Worm (Caenorhabditis elegans): ENCODE data around the gene F42G2.2.

The F42G2.2 gene

DNA sequence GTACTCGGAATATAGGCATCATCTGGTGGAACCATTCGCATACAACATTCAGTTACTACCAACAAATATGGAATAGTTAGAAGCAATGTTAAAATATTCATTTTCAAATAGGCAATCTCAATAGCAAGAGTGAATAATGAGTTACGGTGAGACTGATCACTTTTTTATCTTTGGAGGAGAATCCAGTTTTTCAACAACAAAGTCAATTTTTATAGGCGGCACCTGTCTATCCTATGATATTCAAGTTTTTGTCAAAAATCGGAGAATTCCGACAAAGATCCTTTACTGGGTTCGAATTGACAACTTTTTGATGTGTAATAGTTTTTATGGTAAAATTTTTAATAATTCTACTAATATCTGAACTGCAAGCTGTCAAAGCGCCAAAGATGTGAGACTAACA lies 28.2 kb upstream of the F42G2.2 start, which contains the start of gene F16G10.11:
Gene F16G10.11 (minus strand): TSS at position 101 of the 400 bp plus-strand sequence.
- no peak for TF ChIP-seq B0310.2 (tag; optimal IDR thresholded peaks at IDR 0.05)
- no peak for TF ChIP-seq tra-4 (tag; optimal IDR thresholded peaks at IDR 0.05)
- TF ChIP-seq tbx-11 (GFP tag; IDR thresholded peaks at IDR 0.05): no peak
- no peak for TF ChIP-seq hnd-1 (tag; optimal IDR thresholded peaks at IDR 0.05)
- TF ChIP-seq sea-1 (GFP tag; conservative IDR thresholded peaks at IDR 0.05): no peak
- no peak for TF ChIP-seq ets-7 (tag; optimal IDR thresholded peaks at IDR 0.05)
- no peak for TF ChIP-seq F13C5.2 (tag; optimal IDR thresholded peaks at IDR 0.05)
- TF ChIP-seq flt-1 (GFP tag; IDR thresholded peaks at IDR 0.05): no peak
- no peak for TF ChIP-seq scrt-1 (GFP tag; IDR thresholded peaks at IDR 0.05)
- no peak for TF ChIP-seq aly-1 (tag; optimal IDR thresholded peaks at IDR 0.05)
- no peak for TF ChIP-seq ceh-13 (GFP tag; optimal IDR thresholded peaks at IDR 0.05)
- no peak for TF ChIP-seq pes-1 (GFP tag; IDR thresholded peaks at IDR 0.05)
- TF ChIP-seq ama-1 (optimal IDR thresholded peaks at IDR 0.05): no peak
- no peak for TF ChIP-seq hmg-4 (GFP tag; optimal IDR thresholded peaks at IDR 0.05)
- no peak for TF ChIP-seq hmbx-1 (tag; optimal IDR thresholded peaks at IDR 0.05)
- no peak for TF ChIP-seq tbx-37 (GFP tag; conservative IDR thresholded peaks at IDR 0.05)
- TF ChIP-seq ceh-36 (tag; optimal IDR thresholded peaks at IDR 0.05): no peak

DNA sequence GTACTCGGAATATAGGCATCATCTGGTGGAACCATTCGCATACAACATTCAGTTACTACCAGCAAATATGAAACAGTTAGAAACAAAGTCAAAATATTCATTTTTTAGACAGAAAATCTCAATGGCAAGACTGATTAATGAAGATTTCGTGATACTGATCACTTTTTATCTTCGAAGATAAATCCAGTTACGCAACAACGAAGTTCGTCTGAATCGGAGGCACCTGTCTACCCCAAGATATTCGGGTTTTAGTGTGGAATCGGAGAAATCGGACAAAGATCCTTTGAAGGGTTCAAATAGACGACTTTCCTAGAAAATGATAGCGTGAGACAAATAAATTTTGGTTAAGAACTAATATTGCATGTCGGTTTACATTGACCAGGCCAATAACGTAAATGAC lies 26.1 kb upstream of the F42G2.2 start, which contains the start of gene F16G10.13:
Gene F16G10.13 (minus strand): TSS at position 101 of the 400 bp plus-strand sequence.
- TF ChIP-seq scrt-1 (GFP tag; IDR thresholded peaks at IDR 0.05): no peak
- TF ChIP-seq sea-1 (GFP tag; conservative IDR thresholded peaks at IDR 0.05): no peak
- no peak for TF ChIP-seq hnd-1 (tag; optimal IDR thresholded peaks at IDR 0.05)
- TF ChIP-seq F13C5.2 (tag; optimal IDR thresholded peaks at IDR 0.05): no peak
- no peak for TF ChIP-seq tbx-11 (GFP tag; IDR thresholded peaks at IDR 0.05)
- no peak for TF ChIP-seq tbx-37 (GFP tag; conservative IDR thresholded peaks at IDR 0.05)
- no peak for TF ChIP-seq tra-4 (tag; optimal IDR thresholded peaks at IDR 0.05)
- TF ChIP-seq ama-1 (optimal IDR thresholded peaks at IDR 0.05): no peak
- no peak for TF ChIP-seq aly-1 (tag; optimal IDR thresholded peaks at IDR 0.05)

- TF ChIP-seq aly-1 (tag; optimal IDR thresholded peaks at IDR 0.05): no peak
- TF ChIP-seq ceh-36 (tag; optimal IDR thresholded peaks at IDR 0.05): no peak
- TF ChIP-seq F13C5.2 (tag; optimal IDR thresholded peaks at IDR 0.05): no peak
- TF ChIP-seq hnd-1 (tag; optimal IDR thresholded peaks at IDR 0.05): no peak
- TF ChIP-seq ceh-13 (GFP tag; optimal IDR thresholded peaks at IDR 0.05): no peak
- no peak for TF ChIP-seq pes-1 (GFP tag; IDR thresholded peaks at IDR 0.05)
- TF ChIP-seq ets-7 (tag; optimal IDR thresholded peaks at IDR 0.05): no peak
- no peak for TF ChIP-seq B0310.2 (tag; optimal IDR thresholded peaks at IDR 0.05)
Measured at ce11 chrII:2398884-2399283, 23.1 kb upstream of the F42G2.2 start, which contains the start of gene F16G10.14. TSS of gene F16G10.14 (minus strand) at chrII:2398984.

ce11 chrII:2399810-2400209 lies 22.2 kb upstream of the F42G2.2 start:
- no peak for TF ChIP-seq tbx-11 (GFP tag; IDR thresholded peaks at IDR 0.05)
- TF ChIP-seq sea-1 (GFP tag; conservative IDR thresholded peaks at IDR 0.05): no peak

ce11 chrII:2403984-2404383 lies 18.0 kb upstream of the F42G2.2 start, which contains the start of gene F16G10.1:
TSS of gene F16G10.1 (plus strand) at chrII:2404284.
- TF ChIP-seq scrt-1 (GFP tag; IDR thresholded peaks at IDR 0.05) (no peak), pes-1 (GFP tag; IDR thresholded peaks at IDR 0.05) (no peak), tbx-37 (GFP tag; conservative IDR thresholded peaks at IDR 0.05) (no peak), hnd-1 (tag; optimal IDR thresholded peaks at IDR 0.05) (no peak), ceh-36 (tag; optimal IDR thresholded peaks at IDR 0.05) (no peak), B0310.2 (tag; optimal IDR thresholded peaks at IDR 0.05) (no peak), ama-1 (optimal IDR thresholded peaks at IDR 0.05) (no peak), ceh-13 (GFP tag; optimal IDR thresholded peaks at IDR 0.05) (no peak), flt-1 (GFP tag; IDR thresholded peaks at IDR 0.05) (no peak), aly-1 (tag; optimal IDR thresholded peaks at IDR 0.05) (no peak), F13C5.2 (tag; optimal IDR thresholded peaks at IDR 0.05) (no peak), sea-1 (GFP tag; conservative IDR thresholded peaks at IDR 0.05) (no peak), hmg-4 (GFP tag; optimal IDR thresholded peaks at IDR 0.05) (no peak)

ce11 chrII:2411093-2411492 lies 10.9 kb upstream of the F42G2.2 start:
- no peak for TF ChIP-seq ceh-36 (tag; optimal IDR thresholded peaks at IDR 0.05)
- no peak for TF ChIP-seq flt-1 (GFP tag; IDR thresholded peaks at IDR 0.05)
- no peak for TF ChIP-seq tbx-37 (GFP tag; conservative IDR thresholded peaks at IDR 0.05)
- TF ChIP-seq pes-1 (GFP tag; IDR thresholded peaks at IDR 0.05): no peak
- no peak for TF ChIP-seq hnd-1 (tag; optimal IDR thresholded peaks at IDR 0.05)
- no peak for TF ChIP-seq ama-1 (optimal IDR thresholded peaks at IDR 0.05)
- TF ChIP-seq tra-4 (tag; optimal IDR thresholded peaks at IDR 0.05): no peak
- no peak for TF ChIP-seq hmbx-1 (tag; optimal IDR thresholded peaks at IDR 0.05)
- no peak for TF ChIP-seq hmg-4 (GFP tag; optimal IDR thresholded peaks at IDR 0.05)
- no peak for TF ChIP-seq scrt-1 (GFP tag; IDR thresholded peaks at IDR 0.05)
- no peak for TF ChIP-seq ceh-13 (GFP tag; optimal IDR thresholded peaks at IDR 0.05)
- TF ChIP-seq tbx-11 (GFP tag; IDR thresholded peaks at IDR 0.05): no peak

ce11 chrII:2411555-2411954 lies 10.4 kb upstream of the F42G2.2 start:
- TF ChIP-seq flt-1 (GFP tag; IDR thresholded peaks at IDR 0.05): no peak
- no peak for TF ChIP-seq scrt-1 (GFP tag; IDR thresholded peaks at IDR 0.05)
- TF ChIP-seq F13C5.2 (tag; optimal IDR thresholded peaks at IDR 0.05): no peak
- no peak for TF ChIP-seq tbx-11 (GFP tag; IDR thresholded peaks at IDR 0.05)
- no peak for TF ChIP-seq hmbx-1 (tag; optimal IDR thresholded peaks at IDR 0.05)
- no peak for TF ChIP-seq hnd-1 (tag; optimal IDR thresholded peaks at IDR 0.05)
- no peak for TF ChIP-seq ama-1 (optimal IDR thresholded peaks at IDR 0.05)
- TF ChIP-seq ceh-36 (tag; optimal IDR thresholded peaks at IDR 0.05): no peak
- no peak for TF ChIP-seq B0310.2 (tag; optimal IDR thresholded peaks at IDR 0.05)
- TF ChIP-seq ets-7 (tag; optimal IDR thresholded peaks at IDR 0.05): no peak
- no peak for TF ChIP-seq tra-4 (tag; optimal IDR thresholded peaks at IDR 0.05)
- TF ChIP-seq aly-1 (tag; optimal IDR thresholded peaks at IDR 0.05): no peak
- TF ChIP-seq tbx-37 (GFP tag; conservative IDR thresholded peaks at IDR 0.05): no peak
- TF ChIP-seq sea-1 (GFP tag; conservative IDR thresholded peaks at IDR 0.05): no peak

DNA sequence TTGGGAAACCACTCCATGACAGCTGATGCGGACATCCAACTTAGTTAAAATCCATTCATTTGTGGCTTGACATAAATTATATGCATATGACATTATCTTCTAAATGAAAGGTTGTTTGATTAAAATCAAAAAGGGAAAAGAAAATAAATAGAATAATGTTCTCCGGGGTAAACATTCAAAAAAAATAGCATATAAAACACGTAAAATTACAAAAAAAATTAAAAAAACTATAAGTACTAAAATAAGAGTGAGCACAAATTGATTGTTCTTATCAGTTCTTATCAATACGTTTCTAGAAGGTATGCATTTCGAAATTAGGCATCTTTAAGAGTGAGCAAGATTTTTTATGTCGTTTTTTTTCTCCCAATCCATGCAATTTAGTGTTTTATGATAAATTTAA lies 9.4 kb upstream of the F42G2.2 start, which contains the start of gene fbxa-182:
Gene fbxa-182 (minus strand): TSS at position 101 of the 400 bp plus-strand sequence.
- no peak for TF ChIP-seq flt-1 (GFP tag; IDR thresholded peaks at IDR 0.05)
- no peak for TF ChIP-seq scrt-1 (GFP tag; IDR thresholded peaks at IDR 0.05)
- no peak for TF ChIP-seq tbx-37 (GFP tag; conservative IDR thresholded peaks at IDR 0.05)
- TF ChIP-seq tra-4 (tag; optimal IDR thresholded peaks at IDR 0.05): no peak
- no peak for TF ChIP-seq pes-1 (GFP tag; IDR thresholded peaks at IDR 0.05)
- TF ChIP-seq ceh-36 (tag; optimal IDR thresholded peaks at IDR 0.05): no peak
- TF ChIP-seq tbx-11 (GFP tag; IDR thresholded peaks at IDR 0.05): no peak
- TF ChIP-seq aly-1 (tag; optimal IDR thresholded peaks at IDR 0.05): no peak
- TF ChIP-seq ama-1 (optimal IDR thresholded peaks at IDR 0.05): no peak
- no peak for TF ChIP-seq hmg-4 (GFP tag; optimal IDR thresholded peaks at IDR 0.05)
- TF ChIP-seq hmbx-1 (tag; optimal IDR thresholded peaks at IDR 0.05): no peak
- TF ChIP-seq F13C5.2 (tag; optimal IDR thresholded peaks at IDR 0.05): no peak
- no peak for TF ChIP-seq B0310.2 (tag; optimal IDR thresholded peaks at IDR 0.05)
- no peak for TF ChIP-seq ets-7 (tag; optimal IDR thresholded peaks at IDR 0.05)
- TF ChIP-seq hnd-1 (tag; optimal IDR thresholded peaks at IDR 0.05): no peak
- TF ChIP-seq sea-1 (GFP tag; conservative IDR thresholded peaks at IDR 0.05): no peak
- TF ChIP-seq ceh-13 (GFP tag; optimal IDR thresholded peaks at IDR 0.05): no peak
